Worm (Caenorhabditis elegans) whole organism, L3 larva: ENCODE measurements around the gene C55C3.1.

Experiments used
- R02D3.7 ChIP-seq: fragments of 150-350 bp; optimal IDR thresholded peaks from 2 replicates; lab custom pipeline; 2014; ENCODE audit warnings: missing biosample characterization, missing genetic modification characterization
- ZK546.5 ChIP-seq: sonication (generic microtip); optimal IDR thresholded peaks from 2 replicates; lab custom pipeline; 2017; ENCODE audit warnings: missing biosample characterization, missing genetic modification characterization
- aly-2 ChIP-seq: fragments of 150-350 bp; optimal IDR thresholded peaks from 2 replicates; lab custom pipeline; 2014; ENCODE audit warnings: missing biosample characterization, missing genetic modification characterization
- ceh-16 ChIP-seq: sonication (generic microtip); optimal IDR thresholded peaks from 2 replicates; lab custom pipeline; 2017; ENCODE audit warnings: missing biosample characterization, missing genetic modification characterization
- ceh-82 ChIP-seq: fragments of 150-350 bp; optimal IDR thresholded peaks from 2 replicates; lab custom pipeline; 2014; ENCODE audit warnings: missing biosample characterization, missing genetic modification characterization
- ceh-9 ChIP-seq: sonication (generic microtip); optimal IDR thresholded peaks from 2 replicates; lab custom pipeline; 2018; ENCODE audit warnings: missing biosample characterization, missing genetic modification characterization
- daf-12 ChIP-seq: fragments of 150-350 bp; optimal IDR thresholded peaks from 2 replicates; lab custom pipeline; 2014; ENCODE audit warnings: missing biosample characterization, missing genetic modification reagents, missing genetic modification characterization
- egl-27 ChIP-seq: sonication (generic microtip); optimal IDR thresholded peaks from 4 replicates; lab custom pipeline; 2017; ENCODE audit warnings: missing biosample characterization, missing genetic modification reagents, missing genetic modification characterization
- elt-2 ChIP-seq: sonication (generic microtip); optimal IDR thresholded peaks from 2 replicates; lab custom pipeline; 2016; ENCODE audit warnings: missing genetic modification reagents, mild to moderate bottlenecking, missing genetic modification characterization, missing compliant biosample characterization
- fkh-10 ChIP-seq: sonication (generic microtip); optimal IDR thresholded peaks from 2 replicates; lab custom pipeline; 2017; ENCODE audit warnings: missing biosample characterization, missing genetic modification reagents, missing genetic modification characterization
- fkh-2 ChIP-seq: fragments of 150-350 bp; optimal IDR thresholded peaks from 2 replicates; lab custom pipeline; 2014; ENCODE audit warnings: missing biosample characterization, missing genetic modification reagents, missing genetic modification characterization
- fos-1 ChIP-seq: fragments of 150-350 bp; optimal IDR thresholded peaks from 2 replicates; lab custom pipeline; 2014; ENCODE audit warnings: missing biosample characterization, missing genetic modification characterization
- hmg-11 ChIP-seq: sonication (generic microtip); optimal IDR thresholded peaks from 2 replicates; lab custom pipeline; 2016; ENCODE audit warnings: missing genetic modification characterization, missing compliant biosample characterization
- jun-1 ChIP-seq: fragments of 150-350 bp; optimal IDR thresholded peaks from 2 replicates; lab custom pipeline; 2014; ENCODE audit warnings: missing biosample characterization, missing genetic modification reagents, missing genetic modification characterization
- lin-39 ChIP-seq: fragments of 150-350 bp; optimal IDR thresholded peaks from 2 replicates; lab custom pipeline; 2018; ENCODE audit warnings: missing biosample characterization, missing genetic modification reagents, missing genetic modification characterization
- mdl-1 ChIP-seq: fragments of 150-350 bp; optimal IDR thresholded peaks from 2 replicates; lab custom pipeline; 2014; ENCODE audit warnings: missing biosample characterization, missing genetic modification characterization
- mml-1 ChIP-seq: fragments of 150-350 bp; sonication (generic microtip); optimal IDR thresholded peaks from 3 replicates; lab custom pipeline; 2014; ENCODE audit warnings: missing biosample characterization, missing genetic modification characterization
- nfya-1 ChIP-seq: sonication (generic microtip); optimal IDR thresholded peaks from 2 replicates; lab custom pipeline; 2017; ENCODE audit warnings: missing genetic modification characterization, mild to moderate bottlenecking, missing compliant biosample characterization, antibody characterized with exemption, moderate library complexity; ENCODE audit not compliant: insufficient read depth
- nhr-11 ChIP-seq: fragments of 150-350 bp; optimal IDR thresholded peaks from 2 replicates; lab custom pipeline; 2014; ENCODE audit warnings: missing biosample characterization, missing genetic modification characterization
- nhr-23 ChIP-seq: fragments of 150-350 bp; optimal IDR thresholded peaks from 2 replicates; lab custom pipeline; 2014; ENCODE audit warnings: missing biosample characterization, missing genetic modification reagents, missing genetic modification characterization
- nhr-25 ChIP-seq: sonication (generic microtip); optimal IDR thresholded peaks from 2 replicates; lab custom pipeline; 2017; ENCODE audit warnings: missing biosample characterization, missing genetic modification characterization
- nhr-28 ChIP-seq: fragments of 150-350 bp; optimal IDR thresholded peaks from 2 replicates; lab custom pipeline; 2014; ENCODE audit warnings: missing biosample characterization, missing genetic modification characterization
- nhr-43 ChIP-seq: sonication (generic microtip); optimal IDR thresholded peaks from 2 replicates; lab custom pipeline; 2016; ENCODE audit warnings: mild to moderate bottlenecking, missing genetic modification characterization, missing compliant biosample characterization; ENCODE audit not compliant: poor library complexity, severe bottlenecking
- skn-1 ChIP-seq: fragments of 150-350 bp; optimal IDR thresholded peaks from 2 replicates; lab custom pipeline; 2014; ENCODE audit warnings: missing biosample characterization, missing genetic modification characterization
- tbx-2 ChIP-seq: sonication (generic microtip); optimal IDR thresholded peaks from 2 replicates; lab custom pipeline; 2016; ENCODE audit warnings: mild to moderate bottlenecking, missing genetic modification characterization, missing compliant biosample characterization
- zag-1 ChIP-seq: fragments of 150-350 bp; optimal IDR thresholded peaks from 2 replicates; lab custom pipeline; 2014; ENCODE audit warnings: missing biosample characterization, missing genetic modification characterization
- ztf-11 ChIP-seq: fragments of 150-350 bp; optimal IDR thresholded peaks from 2 replicates; lab custom pipeline; 2014; ENCODE audit warnings: missing biosample characterization, missing genetic modification characterization
- ztf-4 ChIP-seq: fragments of 150-350 bp; optimal IDR thresholded peaks from 2 replicates; lab custom pipeline; 2014; ENCODE audit warnings: missing biosample characterization, missing genetic modification characterization

Gene C55C3.1

DNA sequence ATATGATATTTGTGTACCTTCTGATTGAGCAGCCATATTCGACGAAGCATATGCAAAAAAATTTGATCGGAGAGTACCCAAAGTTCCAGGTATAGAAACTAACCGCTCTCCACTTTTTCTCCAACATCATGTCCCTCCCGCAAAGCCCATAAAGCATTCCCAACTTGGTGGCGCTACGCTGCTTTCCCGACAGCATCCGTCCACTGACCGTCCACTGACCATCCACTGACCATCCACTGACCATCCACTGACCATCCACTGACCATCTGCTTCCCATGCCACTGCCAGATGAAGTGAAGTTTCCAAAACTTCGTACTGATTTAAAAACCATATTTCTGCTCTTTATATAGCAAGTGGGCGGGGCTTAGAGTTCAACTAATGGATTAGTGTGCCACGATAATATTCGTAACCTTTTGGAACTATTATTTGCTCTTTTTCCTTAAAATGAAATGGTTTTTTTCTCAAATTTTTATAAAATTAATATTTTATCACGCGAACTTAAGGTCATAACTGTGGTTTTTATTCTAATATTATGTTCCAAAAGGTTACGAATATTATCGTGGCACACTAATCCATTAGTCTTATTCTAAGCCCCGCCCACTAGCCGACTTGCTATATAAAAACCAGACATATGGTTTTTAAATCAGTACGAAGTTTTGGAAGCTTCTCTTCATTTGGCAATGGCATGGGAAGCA is 18.4 kb upstream of the C55C3.1 start, which contains the start of gene C55C3.8:
TSS of gene C55C3.8 (plus strand) at position 645 of the 695 bp plus-strand sequence.
- TF ChIP-seq fkh-10 (no peak), egl-27 (tag; lab: Kevin White, UChicago) (no peak), fos-1 (tag; lab: Kevin White, UChicago) (no peak), mdl-1 (tag; lab: Kevin White, UChicago) (no peak), ZK546.5 (no peak), nhr-28 (tag; lab: Kevin White, UChicago) (no peak)
- TF ChIP-seq, all 47 proteins: peak for 0

DNA sequence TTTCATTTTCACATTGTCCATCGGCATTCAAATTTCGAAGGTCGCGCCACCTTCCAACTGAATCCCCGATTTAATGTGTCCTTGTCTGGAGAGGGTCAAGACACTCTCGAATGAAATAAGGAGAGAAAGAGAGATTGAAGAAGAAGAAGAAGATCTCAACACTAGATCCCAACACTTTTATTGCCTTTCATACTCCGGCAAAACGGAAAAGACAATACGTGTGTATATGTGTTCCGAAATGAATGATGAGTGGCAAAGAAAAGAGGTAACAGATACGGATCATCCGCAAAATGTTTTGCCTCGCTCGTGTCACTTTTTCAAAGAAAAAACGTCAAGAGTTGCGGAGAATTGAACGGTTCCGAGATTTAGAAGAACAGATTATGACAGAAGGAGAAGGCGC is 8.5 kb upstream of the C55C3.1 start:
- no peak for TF ChIP-seq skn-1
- peak; percentile 64 for TF ChIP-seq nhr-25 (tag; lab: Kevin White, UChicago)

DNA sequence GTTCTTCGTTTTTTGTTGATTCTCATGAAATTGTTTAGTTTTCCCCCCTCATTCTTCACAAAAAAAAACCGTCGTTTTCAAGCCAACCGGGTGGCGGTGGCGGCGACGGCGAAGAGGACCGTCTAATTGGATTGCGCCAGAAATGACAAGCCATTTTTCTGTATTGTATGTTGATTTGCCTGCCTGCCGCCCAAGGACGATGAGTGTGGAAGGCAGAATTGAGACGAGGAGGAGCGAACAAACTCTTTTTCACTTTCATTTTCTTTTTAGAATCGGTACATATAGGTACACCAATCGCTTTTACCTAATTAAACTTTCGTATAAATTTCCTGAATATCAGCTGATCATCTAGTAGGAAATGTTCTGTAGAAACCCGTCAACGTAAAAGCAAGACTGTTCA is 7.2 kb upstream of the C55C3.1 start:
- TF ChIP-seq fkh-2 (tag; lab: Kevin White, UChicago) (no peak), nhr-25 (tag; lab: Kevin White, UChicago) (peak; percentile 50), ceh-16 (tag; lab: Kevin White, UChicago) (no peak), fos-1 (tag; lab: Kevin White, UChicago) (no peak)

DNA sequence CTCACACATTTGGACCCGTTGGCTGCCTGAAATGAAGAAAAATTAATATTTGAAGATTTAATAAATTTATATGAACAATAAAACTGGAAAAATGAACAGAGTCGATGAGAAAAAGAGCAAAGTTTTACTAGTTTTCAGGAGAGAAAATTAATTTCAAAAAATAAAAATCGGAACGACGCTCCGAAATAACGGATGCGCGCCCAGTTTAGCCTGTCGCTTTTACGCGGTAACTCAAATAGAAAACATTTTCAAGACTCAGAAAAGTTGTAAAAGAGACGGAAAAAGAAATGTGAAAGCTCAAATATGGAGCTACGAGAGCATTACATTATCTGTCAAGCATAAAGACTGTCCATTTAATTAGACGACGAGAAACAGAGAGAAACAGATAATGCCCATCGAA is 5.5 kb upstream of the C55C3.1 start, which contains the start of the genes C55C3.73 and perm-5:
TSS of gene C55C3.73 (minus strand) at position 9 of the 400 bp plus-strand sequence.
TSS of gene perm-5 (minus strand) at position 26 of the 400 bp plus-strand sequence.
- TF ChIP-seq egl-27 (tag; lab: Kevin White, UChicago) (no peak), aly-2 (no peak), jun-1 (tag; lab: Kevin White, UChicago) (no peak), nhr-43 (no peak), zag-1 (tag; lab: Kevin White, UChicago) (no peak), fkh-2 (tag; lab: Kevin White, UChicago) (no peak), nhr-28 (tag; lab: Kevin White, UChicago) (no peak), nfya-1 (tag; lab: Kevin White, UChicago) (no peak), ceh-9 (tag; lab: Kevin White, UChicago) (no peak), hmg-11 (tag; lab: Kevin White, UChicago) (no peak), mml-1 (tag; lab: Kevin White, UChicago) (no peak), mdl-1 (tag; lab: Kevin White, UChicago) (no peak), lin-39 (tag; lab: Kevin White, UChicago) (no peak), nhr-11 (no peak), R02D3.7 (no peak)

DNA sequence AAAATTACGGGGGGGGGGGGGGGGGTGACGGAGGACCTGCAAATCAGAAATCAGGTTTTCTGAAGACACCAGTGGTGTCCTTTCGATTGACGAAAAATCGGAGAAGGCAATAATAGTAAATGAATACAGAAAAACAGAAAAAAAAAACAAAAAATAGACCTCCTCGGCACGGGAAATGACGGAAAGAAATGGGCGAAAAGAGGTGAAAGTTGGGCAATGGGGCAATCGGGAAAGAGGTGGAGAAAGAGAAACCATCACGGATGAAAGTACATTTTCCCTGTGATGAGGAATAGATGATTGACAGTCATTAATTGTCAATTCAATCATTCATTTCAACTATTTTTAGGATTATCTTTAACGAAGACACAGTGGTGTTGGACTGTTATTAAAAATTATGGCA is 5.0 kb upstream of the C55C3.1 start:
- peak; percentile 5 for TF ChIP-seq nhr-23 (tag; lab: Kevin White, UChicago)
- no peak for TF ChIP-seq nhr-25 (tag; lab: Kevin White, UChicago)

DNA sequence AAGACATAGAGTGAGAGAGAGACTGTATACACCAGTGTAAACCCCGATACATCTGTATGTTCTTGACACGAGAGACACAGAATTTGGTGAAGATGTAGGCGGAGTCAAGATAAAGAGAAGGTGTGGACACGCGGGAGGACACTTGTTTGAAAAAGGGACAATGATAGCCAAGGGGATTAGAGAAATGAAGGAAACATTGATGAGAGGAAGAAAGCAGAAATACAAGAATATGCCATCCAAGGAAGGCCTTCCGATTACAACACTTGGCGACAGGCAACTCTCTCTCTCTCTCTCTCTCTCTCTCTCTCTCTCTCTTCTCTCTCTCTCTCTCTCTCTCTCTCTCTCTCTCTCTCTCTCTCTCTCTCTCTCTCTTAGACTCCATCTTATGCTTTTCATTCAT is 2.3 kb upstream of the C55C3.1 start:
- TF ChIP-seq nhr-23 (tag; lab: Kevin White, UChicago) (peak; percentile 16), nhr-43 (peak; percentile 53), ceh-82 (tag; lab: Kevin White, UChicago) (no peak), nhr-25 (tag; lab: Kevin White, UChicago) (peak; percentile 64)

DNA sequence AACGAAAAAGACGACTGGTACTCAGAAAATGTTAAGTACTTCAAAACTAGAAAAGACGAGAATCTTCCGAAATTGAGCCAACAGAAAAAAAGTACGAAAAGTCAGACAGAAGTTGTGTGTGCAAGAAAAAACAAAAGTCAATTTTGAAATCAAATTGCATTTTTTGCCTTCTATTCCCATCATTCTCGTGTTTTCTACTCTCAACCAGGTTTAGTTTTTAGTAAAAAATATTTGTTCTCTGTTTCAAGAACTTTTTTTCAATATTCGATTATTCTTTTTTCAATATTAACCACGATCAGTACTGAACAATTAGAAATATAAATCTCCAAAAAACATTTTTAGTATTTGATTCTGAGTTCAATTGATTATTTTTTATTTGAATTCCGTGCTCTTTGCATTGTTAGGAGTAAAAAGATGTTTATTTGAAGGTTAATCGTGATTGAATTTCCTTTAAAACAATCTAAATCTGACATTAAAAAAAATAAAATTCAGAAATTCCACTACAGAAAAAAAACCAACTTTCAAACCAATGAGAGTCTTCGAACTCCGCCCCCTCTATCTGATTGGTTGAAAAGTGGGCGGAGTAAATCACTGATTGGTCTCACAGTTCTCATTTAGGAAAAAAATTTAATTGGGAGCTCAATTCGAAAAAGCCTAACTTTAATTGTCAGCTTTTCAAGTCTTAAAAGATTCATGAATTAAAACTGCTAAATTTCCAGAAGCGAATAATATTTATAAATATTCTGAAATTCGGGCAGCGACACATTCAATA is 6.6 kb downstream of the C55C3.1 start:
- no peak for TF ChIP-seq tbx-2 (tag; lab: Kevin White, UChicago)
- TF ChIP-seq elt-2 (tag; lab: Kevin White, UChicago) = no peak
- TF ChIP-seq fos-1 (tag; lab: Kevin White, UChicago) = no peak
- TF ChIP-seq nfya-1 (tag; lab: Kevin White, UChicago) = peak; percentile 99
- no peak for TF ChIP-seq nhr-11
- TF ChIP-seq ceh-16 (tag; lab: Kevin White, UChicago) = no peak
- TF ChIP-seq hmg-11 (tag; lab: Kevin White, UChicago) = no peak
- TF ChIP-seq fkh-10 = peak; percentile 27
- no peak for TF ChIP-seq ZK546.5
- TF ChIP-seq ztf-11 = no peak
- no peak for TF ChIP-seq ztf-4 (tag; lab: Kevin White, UChicago)
- no peak for TF ChIP-seq daf-12
